Fruit fly (Drosophila melanogaster) whole organism, prepupa: ENCODE results near the gene CG7183.

Experiments
- CG16779 ChIP-seq: fragments of 200-800 bp; sonication (Bioruptor generic); optimal IDR thresholded peaks from 3 replicates; lab custom pipeline; 2017; ENCODE audit warnings: missing biosample characterization, mild to moderate bottlenecking, missing genetic modification characterization
- CG6854 ChIP-seq: fragments of 200-800 bp; sonication (Bioruptor generic); optimal IDR thresholded peaks from 2 replicates; lab custom pipeline; 2017; ENCODE audit warnings: missing biosample characterization, mild to moderate bottlenecking, missing genetic modification characterization
- Ets96B ChIP-seq: fragments of 200-800 bp; optimal IDR thresholded peaks from 2 replicates; lab custom pipeline; 2019; ENCODE audit warnings: missing biosample characterization, mild to moderate bottlenecking, missing genetic modification characterization, moderate library complexity
- Gug ChIP-seq: fragments of 200-800 bp; sonication (Bioruptor generic); IDR thresholded peaks from 2 replicates; pipeline ENCODE4 v1.3.6; 2022; ENCODE audit warnings: missing biosample characterization, missing genetic modification characterization
- Hr38 ChIP-seq: sonication (Bioruptor generic); optimal IDR thresholded peaks from 2 replicates; lab custom pipeline; 2016; ENCODE audit warnings: missing biosample characterization, missing genetic modification characterization
- salr ChIP-seq, 2 experiments: fragments of 200-800 bp; sonication (Bioruptor generic); optimal IDR thresholded peaks; 3 replicates each; lab custom pipeline; 2016 to 2018; ENCODE audit warnings: missing biosample characterization in 2 of 2, missing genetic modification characterization in 2 of 2, mild to moderate bottlenecking in 1 of 2

DNA sequence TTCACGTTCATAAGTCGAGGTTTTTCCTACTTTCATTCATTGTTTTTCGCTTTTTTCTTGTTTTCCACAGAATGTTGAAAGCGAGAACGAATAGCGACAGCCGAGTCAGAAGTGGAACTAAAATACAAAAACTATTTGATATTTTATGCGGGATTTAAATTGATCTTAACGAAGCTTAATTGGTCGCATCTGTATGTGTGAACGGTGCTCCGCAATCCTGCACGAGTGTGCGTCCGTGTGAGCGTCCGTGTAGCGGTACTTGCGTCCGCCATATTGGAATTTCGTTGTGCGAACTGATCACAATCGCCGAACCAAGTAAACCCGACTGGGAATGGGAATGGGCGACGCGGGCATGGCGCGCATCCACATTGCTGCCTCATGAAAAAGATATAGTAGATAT lies 11.7 kb upstream of the CG7183 start:
- TF ChIP-seq CG16779 (tag; lab: Kevin White, UChicago) (no peak), Gug (GFP tag; lab: Robert Waterston, UW) (no peak), CG6854 (GFP tag; lab: Kevin White, UChicago) (no peak), salr (GFP tag; optimal IDR thresholded peaks at IDR 0.05; lab: Kevin White, UChicago) (no peak), Hr38 (GFP tag; lab: Kevin White, UChicago) (no peak), Ets96B (tag; lab: Kevin White, UChicago) (no peak)
